Worm (Caenorhabditis elegans): ENCODE results near the gene srh-171.

DNA sequence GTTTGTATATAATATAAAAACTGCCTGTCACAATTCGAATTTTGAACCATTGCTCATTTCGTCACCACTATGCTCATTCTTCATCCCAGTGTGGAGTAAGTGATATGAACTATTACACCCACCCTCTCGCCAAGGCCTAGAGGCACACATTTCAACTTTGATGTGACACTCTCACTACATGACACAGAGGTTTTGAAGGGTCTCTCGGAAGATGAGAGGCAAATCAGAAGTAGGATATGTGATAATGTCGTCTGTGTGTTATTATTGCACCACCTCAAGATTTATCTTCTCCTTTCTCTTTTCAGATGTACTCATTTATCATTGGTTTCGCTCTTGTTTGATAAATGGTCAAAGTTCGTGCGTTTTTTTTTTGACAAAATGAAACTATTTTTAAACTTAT lies 55.8 kb downstream of the srh-171 start:
- TF ChIP-seq elt-1 (tag; optimal IDR thresholded peaks at IDR 0.05; ENCODE audit: borderline replicate concordance, insufficient read depth) = no peak
- no peak for TF ChIP-seq ztf-11 (tag; optimal IDR thresholded peaks at IDR 0.05)
- TF ChIP-seq nhr-237 (tag; optimal IDR thresholded peaks at IDR 0.05) = no peak
- no peak for TF ChIP-seq lin-32 (GFP tag; optimal IDR thresholded peaks at IDR 0.05)
- no peak for TF ChIP-seq nhr-12 (tag; optimal IDR thresholded peaks at IDR 0.05)
- no peak for TF ChIP-seq mep-1 (tag; optimal IDR thresholded peaks at IDR 0.05)
